Fruit fly (Drosophila melanogaster): ENCODE measurements around the gene chinmo.

Gene chinmo

dm6 chr2L:1720846-1721506, 69.9 kb downstream of the chinmo start (continued):
- TF ChIP-seq CG10543 (GFP tag; optimal IDR thresholded peaks at IDR 0.05) (peak; percentile 34), HmgZ (tag; optimal IDR thresholded peaks at IDR 0.05) (no peak), Med (GFP tag) (peak; percentile 69), Ravus (GFP tag; IDR thresholded peaks at IDR 0.05) (no peak), emc (GFP tag; optimal IDR thresholded peaks at IDR 0.05) (no peak), disco-r (GFP tag; optimal IDR thresholded peaks at IDR 0.05) (no peak), Dip3 (GFP tag; optimal IDR thresholded peaks at IDR 0.05) (no peak), Ets65A (GFP tag) (no peak), CG11093 (GFP tag; IDR thresholded peaks at IDR 0.05) (no peak), cwo (GFP tag; optimal IDR thresholded peaks at IDR 0.05) (peak; percentile 81), CG3281 (GFP tag; optimal IDR thresholded peaks at IDR 0.05) (no peak), Nf-YC (tag; optimal IDR thresholded peaks at IDR 0.05) (no peak)

DNA sequence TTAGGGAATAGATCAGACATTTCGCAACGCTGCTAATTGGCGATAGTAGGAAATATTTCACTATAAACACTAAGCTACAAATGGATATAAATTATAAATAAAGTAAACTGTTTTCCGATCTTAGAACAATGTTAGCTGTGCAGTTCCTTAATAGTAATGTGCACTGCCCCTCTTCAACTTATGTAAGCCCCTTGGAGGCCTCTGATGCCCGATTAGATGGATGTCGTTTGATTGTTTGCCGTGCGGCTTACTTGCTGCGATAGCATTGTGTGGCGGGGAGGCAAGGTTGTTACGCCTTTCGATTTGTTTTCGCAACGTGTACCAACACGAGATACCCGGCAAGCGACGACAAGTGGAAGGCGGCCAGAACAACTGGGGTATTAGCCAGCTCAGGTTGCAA, 71.2 kb downstream of the chinmo start:
- no peak for TF ChIP-seq CG3838 (GFP tag; optimal IDR thresholded peaks at IDR 0.05)
- TF ChIP-seq Med (GFP tag), result peak; percentile 7
- no peak for TF ChIP-seq dmrt99B (tag; optimal IDR thresholded peaks at IDR 0.05)
- TF ChIP-seq stc (GFP tag; IDR thresholded peaks at IDR 0.05), result 0 out of 2 replicates have a peak, but pooled peaks have one; percentile 10
- TF ChIP-seq Ets65A (GFP tag), result peak; percentile 15
- TF ChIP-seq Pdp1 (GFP tag; optimal IDR thresholded peaks at IDR 0.05), result peak in 1 of 2 experiments; percentile 36

- TF ChIP-seq onecut (GFP tag; IDR thresholded peaks at IDR 0.05) (no peak), Bteb2 (GFP tag; optimal IDR thresholded peaks at IDR 0.05) (no peak), cwo (GFP tag; optimal IDR thresholded peaks at IDR 0.05) (peak; percentile 49), lilli (GFP tag; optimal IDR thresholded peaks at IDR 0.05) (peak; percentile 39), Dad (GFP tag; optimal IDR thresholded peaks at IDR 0.05) (peak; percentile 4), CG1603 (tag; optimal IDR thresholded peaks at IDR 0.05) (peak; percentile 36), p53 (GFP tag; optimal IDR thresholded peaks at IDR 0.05) (no peak), CG6765 (GFP tag; optimal IDR thresholded peaks at IDR 0.05) (no peak), CG17385 (GFP tag; optimal IDR thresholded peaks at IDR 0.05) (peak; percentile 12), CG4820 (GFP tag; optimal IDR thresholded peaks at IDR 0.05) (no peak), Gug (GFP tag; IDR thresholded peaks at IDR 0.05) (no peak), gsb (GFP tag; IDR thresholded peaks at IDR 0.05) (no peak), CG7928 (GFP tag; optimal IDR thresholded peaks at IDR 0.05) (no peak), otp (GFP tag; IDR thresholded peaks at IDR 0.05) (no peak), Dll (GFP tag; IDR thresholded peaks at IDR 0.05; ENCODE audit: partially characterized antibody) (no peak), CG8089 (GFP tag; optimal IDR thresholded peaks at IDR 0.05) (no peak), CG13296 (GFP tag; optimal IDR thresholded peaks at IDR 0.05) (no peak), chif (GFP tag; optimal IDR thresholded peaks at IDR 0.05) (no peak), NFAT (GFP tag; IDR thresholded peaks at IDR 0.05) (no peak), CG10274 (GFP tag; optimal IDR thresholded peaks at IDR 0.05) (peak; percentile 99), emc (GFP tag; optimal IDR thresholded peaks at IDR 0.05) (no peak), lbe (GFP tag; optimal IDR thresholded peaks at IDR 0.05) (no peak), CG6854 (GFP tag; optimal IDR thresholded peaks at IDR 0.05) (no peak), inv (GFP tag; IDR thresholded peaks at IDR 0.05; ENCODE audit: partially characterized antibody) (no peak), CG16815 (GFP tag; optimal IDR thresholded peaks at IDR 0.05) (no peak), CG12391 (tag; optimal IDR thresholded peaks at IDR 0.05) (peak; percentile 18), fd64A (GFP tag; optimal IDR thresholded peaks at IDR 0.05) (no peak), CG6175 (GFP tag; IDR thresholded peaks at IDR 0.05) (no peak), Hr78 (GFP tag; optimal IDR thresholded peaks at IDR 0.05) (no peak), az2 (GFP tag; optimal IDR thresholded peaks at IDR 0.05) (no peak), CG17359 (tag; optimal IDR thresholded peaks at IDR 0.05) (peak; percentile 45), bowl (GFP tag; IDR thresholded peaks at IDR 0.05) (no peak)
These were observed 72.3 kb downstream of the chinmo start for dm6 chr2L:1723135-1723936.
